Fruit fly (Drosophila melanogaster) ovary, adult (tissue): ENCODE results near the gene Mcm5.

Source experiments
- CG17801 ChIP-seq: fragments of 200-800 bp; optimal IDR thresholded peaks from 2 replicates; lab custom pipeline; 2019; ENCODE audit warnings: missing biosample characterization, mild to moderate bottlenecking, missing genetic modification characterization, moderate library complexity; ENCODE audit not compliant: partially characterized antibody

The Mcm5 gene

DNA sequence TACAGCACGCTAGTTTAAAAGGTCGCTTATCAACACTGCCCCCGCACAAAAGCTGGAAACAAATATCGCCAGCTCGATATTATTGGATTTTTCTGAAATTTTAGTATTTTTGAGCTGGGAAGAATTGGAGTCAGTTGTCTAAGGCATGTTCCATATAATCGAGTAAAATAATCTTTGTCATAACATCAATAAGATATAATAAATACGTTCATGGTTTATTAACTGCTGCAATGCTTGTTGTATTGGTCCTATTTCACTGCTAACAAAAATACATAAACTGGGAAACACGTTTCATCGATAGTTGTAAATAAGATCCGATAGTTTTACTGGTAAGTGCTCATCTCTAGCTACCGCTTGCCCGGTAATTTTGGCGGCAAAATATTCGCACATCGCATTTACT lies at the start of gene Mcm5, which contains the start of gene Art1:
Gene Mcm5 (plus strand): TSS at position 339 of the 400 bp plus-strand sequence.
Gene Art1 (minus strand): TSS at position 41 of the 400 bp plus-strand sequence.
- TF ChIP-seq CG17801: peak; percentile 54

DNA sequence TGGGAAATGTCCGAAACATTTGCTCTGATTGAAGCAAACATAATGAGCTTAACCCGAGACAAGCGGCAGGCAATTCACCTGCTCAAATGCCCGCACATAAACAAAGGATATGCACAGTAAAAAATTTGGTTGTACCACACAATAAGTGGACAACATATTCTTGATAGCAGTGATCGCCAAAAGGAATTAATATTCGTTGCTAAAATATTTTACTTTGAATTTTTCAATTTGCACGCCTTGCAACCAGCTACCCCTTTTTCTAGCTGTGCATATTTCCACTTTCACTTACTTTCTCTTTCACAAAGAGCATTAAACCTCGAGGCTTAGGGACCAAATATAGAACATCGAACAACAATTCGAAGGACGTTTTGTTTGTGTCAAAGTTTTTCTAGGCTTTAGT lies 40.7 kb upstream of the Mcm5 start:
- no peak for TF ChIP-seq CG17801

DNA sequence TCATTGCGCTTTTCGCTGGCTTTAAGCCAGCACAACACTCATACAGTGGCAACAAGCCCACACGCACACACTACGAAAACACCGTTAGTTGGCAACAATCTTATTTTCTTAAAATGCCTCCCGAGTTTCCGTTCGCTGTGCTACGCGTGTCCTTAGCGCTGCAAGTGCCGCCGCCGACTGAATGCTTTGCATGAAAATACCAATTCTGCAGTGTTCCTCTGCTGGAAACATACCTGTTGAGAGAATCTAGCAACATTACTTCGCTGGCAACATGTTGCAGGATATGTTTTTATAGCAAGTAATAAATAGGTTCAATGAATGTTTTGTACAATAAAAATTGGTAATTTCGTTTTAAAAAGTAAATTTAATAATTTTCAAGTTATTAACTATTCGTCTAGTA lies 37.3 kb upstream of the Mcm5 start, which contains the start of gene TkR86C:
Gene TkR86C (minus strand): TSS at position 168 of the 400 bp plus-strand sequence.
- TF ChIP-seq CG17801: no peak

DNA sequence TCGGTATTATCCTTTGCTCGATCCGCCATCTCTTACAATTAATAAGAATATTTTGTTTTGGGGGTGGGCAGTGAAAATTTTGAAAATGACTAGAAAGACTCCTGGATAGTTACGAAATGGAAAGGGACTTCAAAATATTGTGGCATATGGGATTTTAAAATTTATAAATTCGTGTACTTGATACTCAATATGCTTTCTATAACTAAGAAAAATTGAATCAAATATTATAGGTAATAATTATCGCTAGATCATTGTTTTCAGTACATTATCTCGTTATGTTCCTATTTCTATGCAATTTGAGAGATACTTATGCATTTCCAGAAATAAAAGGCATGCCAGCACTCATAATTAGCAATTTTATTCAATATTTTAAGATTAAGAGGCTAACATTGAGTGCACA lies 32.8 kb upstream of the Mcm5 start, which contains the start of gene CG14691:
Gene CG14691 (minus strand): TSS at position 101 of the 400 bp plus-strand sequence.
- no peak for TF ChIP-seq CG17801

DNA sequence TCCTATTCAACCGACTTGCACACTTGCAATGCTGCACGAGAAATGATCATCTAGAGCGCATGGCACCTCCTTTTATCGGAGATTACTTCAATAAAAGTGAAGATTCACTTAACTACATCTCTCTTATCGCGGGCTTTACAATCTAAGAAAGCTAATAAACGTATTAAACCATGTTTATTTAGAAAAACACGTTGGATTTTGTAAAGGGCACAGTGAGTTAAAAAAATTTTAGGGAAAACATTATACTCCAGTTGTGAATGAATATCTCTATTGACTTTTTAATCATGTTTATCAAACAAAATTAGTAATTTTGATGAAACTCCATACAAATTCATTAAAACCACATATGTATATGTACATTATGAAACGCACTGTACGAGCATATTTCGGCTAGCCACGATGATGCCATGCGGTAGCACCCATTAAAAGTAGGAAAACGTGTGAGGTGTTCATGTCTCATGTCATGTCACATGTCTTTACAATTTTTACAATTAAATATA lies 28.9 kb upstream of the Mcm5 start, which contains the start of gene CG31272:
Gene CG31272 (minus strand): TSS at position 51 of the 500 bp plus-strand sequence.
- TF ChIP-seq CG17801: no peak

DNA sequence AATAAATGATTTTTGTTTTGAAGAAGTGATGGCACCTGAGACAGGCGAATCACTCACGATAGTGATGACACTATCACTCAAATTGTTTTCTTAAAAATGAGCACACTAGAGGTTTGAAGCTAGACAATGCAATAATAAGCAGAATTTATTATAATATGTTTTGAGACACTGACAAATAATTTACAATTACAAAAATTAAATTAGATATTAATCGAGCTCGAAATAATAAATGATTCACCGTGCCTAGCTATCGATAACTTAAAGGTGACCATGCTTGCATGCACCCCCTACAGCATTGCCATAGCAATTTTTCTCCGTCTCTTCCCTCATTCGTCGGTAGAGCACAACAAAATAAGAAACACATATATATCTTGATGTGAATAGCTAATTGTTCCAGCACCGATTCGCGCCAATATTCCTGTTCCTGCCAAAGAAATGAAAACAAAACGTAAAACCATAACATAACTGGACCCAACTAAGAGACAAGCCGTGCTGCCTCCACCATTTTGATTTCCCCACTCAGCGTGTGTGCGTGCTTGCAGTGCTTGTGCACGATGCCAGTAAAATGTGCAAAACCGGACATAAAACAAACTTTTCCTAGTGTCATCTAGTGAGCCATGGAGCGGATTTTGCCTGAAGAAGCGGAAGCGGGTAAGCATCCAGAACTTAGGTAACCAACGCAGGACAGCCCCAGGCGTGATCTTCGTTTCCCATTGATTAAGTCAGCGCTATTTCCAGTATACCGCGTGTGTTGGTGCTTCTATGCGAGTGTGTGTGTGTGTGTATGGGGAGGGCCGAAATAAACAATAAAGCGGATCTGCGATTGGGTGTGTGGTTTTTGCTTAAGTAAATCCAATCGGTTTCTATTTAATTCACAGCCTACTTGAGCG lies 27.1 kb upstream of the Mcm5 start, which contains the start of the genes MED7 and Cap-H2:
Gene MED7 (minus strand): TSS at position 67 of the 890 bp plus-strand sequence.
Gene Cap-H2 (plus strand): TSS at position 345 of the 890 bp plus-strand sequence.
- peak; percentile 63 for TF ChIP-seq CG17801

DNA sequence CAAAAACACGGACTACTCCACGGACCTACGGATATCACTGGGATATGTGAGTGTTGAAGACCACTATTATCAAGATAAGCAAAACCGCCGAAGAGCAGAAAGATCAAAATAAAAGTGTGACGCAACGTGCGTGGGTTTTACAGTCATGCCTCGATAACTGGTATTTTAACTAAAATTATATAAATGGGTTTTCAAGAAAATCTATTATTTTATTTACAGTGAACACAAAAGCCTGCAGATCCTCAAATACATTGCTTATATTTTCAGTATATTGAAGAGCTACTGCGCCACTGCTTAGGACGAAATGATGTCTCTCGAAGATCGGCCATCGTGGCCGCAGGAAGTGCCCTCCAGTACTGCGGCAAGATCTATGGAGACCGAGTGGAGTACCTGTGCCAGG lies 26.3 kb upstream of the Mcm5 start:
- TF ChIP-seq CG17801: peak; percentile 4

DNA sequence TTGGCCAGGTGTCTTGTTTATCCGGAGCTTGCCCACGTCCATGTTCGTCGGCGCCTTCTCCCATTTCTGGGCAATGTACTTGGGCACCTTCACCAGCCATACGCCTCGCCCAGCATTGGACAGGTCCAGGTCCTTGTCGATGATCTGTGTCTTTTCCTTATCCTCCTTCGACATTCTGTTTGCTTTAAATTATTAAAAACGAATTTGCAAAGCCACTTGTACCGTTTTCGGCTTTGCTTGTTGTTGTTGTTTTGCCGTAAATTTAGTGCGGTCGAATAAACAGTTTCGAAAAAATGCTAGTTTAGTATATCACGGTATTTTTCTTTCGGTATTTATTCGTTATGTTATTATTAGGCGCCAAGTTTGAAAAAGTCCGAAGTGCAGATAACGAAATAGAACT lies 20.8 kb upstream of the Mcm5 start, which contains the start of gene TfIIFbeta:
Gene TfIIFbeta (minus strand): TSS at position 279 of the 400 bp plus-strand sequence.
- TF ChIP-seq CG17801: no peak

DNA sequence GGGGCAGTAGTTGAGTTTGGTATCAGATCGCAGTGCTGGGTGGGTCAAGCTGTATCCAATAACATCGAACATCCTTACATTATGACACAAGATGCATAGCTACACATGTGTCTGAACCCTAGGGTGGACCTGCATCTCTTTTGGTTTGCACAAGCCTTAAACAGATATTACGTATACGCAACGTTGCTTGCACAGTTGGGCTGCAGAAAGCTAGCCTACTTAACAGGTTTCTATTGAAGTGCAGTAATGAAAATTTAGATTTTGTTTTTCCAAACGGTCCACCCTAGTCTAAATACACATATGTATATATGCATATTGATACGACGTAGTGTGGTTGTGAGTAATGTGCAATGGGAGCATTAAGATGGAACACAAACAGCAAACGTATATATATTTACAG lies 13.1 kb upstream of the Mcm5 start:
- no peak for TF ChIP-seq CG17801

DNA sequence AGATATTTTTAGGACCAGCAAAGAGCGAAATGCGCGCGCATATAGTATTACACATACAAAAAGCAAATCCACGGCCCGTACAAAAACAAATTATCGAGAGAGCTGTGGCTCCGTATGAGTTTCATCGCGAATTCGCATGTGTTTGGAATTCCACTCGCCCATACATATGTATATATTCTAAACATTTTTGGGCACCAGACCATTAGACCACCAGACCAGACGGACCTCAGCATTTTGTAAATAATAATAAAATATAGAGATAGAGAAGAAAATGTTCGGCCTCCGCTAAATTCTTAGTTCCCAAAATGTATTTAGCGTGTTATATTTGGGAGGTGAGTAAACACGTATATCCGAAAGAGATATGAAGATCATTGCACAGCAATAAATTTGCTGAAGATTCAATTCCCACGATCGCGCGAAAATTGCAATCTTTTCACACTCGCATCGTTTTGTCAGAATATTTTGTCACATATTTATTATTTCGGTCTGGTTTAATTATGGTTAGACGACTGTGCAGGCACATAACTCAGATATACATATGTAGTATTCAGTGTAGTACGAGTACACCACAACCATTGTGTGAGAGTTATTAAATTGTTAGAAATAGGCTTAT lies 12.2 kb upstream of the Mcm5 start:
- TF ChIP-seq CG17801: no peak

DNA sequence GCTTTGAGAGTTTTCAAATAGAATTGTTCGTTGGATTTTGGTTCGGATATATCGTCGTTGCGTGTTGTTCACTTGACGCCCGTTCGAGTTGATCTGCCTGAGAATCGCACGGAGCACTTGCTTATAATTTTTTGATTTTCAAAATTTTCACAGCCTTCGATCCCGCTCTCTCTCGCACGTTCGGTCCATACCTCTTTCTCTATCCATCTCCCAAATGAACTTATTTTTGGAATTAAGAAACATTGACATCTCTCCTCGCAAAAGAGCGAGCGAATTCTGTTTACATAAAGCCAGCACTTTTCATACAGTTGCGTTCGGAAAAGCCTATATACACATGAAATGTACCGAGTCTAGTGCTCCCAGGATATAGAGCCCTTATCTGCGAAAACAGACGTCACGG lies 11.1 kb upstream of the Mcm5 start, which contains the start of the genes CG45076, CG45078 and fau:
Gene CG45076 (minus strand): TSS at position 101 of the 400 bp plus-strand sequence.
Gene CG45078 (minus strand): TSS at position 101 of the 400 bp plus-strand sequence.
Gene fau (minus strand): TSS at position 101 of the 400 bp plus-strand sequence.
- TF ChIP-seq CG17801: no peak

DNA sequence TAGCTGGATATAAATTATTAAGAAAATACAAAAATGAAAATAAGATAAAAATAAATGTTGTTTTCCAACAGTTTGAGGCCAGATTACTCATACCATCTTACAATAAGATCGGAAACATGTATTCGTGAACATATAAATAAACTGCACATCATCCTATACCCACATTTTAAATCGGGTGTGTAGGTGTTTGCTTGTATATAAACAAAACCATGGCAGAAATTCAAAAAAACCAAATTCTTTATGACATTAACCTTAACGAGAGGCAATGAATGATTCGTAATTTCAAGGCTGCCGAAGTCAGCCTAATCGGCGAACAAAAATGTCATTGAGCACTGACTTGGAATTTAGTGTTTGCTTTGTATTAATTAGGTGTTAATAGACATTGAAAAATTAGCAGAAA lies 10.2 kb upstream of the Mcm5 start:
- TF ChIP-seq CG17801: no peak

DNA sequence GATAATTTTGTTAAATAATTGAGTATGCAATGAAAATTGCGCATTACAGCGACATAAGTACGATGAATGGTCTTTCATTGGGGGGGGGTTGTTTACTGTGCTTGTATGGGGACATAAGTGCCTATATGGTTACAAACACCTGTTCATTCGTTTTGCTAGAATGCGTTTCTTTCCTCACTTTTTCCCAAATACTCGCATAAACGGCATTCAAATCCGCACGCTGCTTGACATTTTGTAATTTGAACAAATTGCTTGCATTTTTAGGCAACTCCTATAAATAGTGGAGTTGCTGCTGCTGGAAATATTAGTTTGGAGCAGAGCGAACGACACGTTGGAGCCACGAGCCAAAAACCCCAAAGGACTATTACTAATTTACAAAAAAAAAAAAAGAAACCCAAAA lies 9.1 kb upstream of the Mcm5 start, which contains the start of gene Desi:
Gene Desi (plus strand): TSS at position 301 of the 400 bp plus-strand sequence.
- no peak for TF ChIP-seq CG17801

DNA sequence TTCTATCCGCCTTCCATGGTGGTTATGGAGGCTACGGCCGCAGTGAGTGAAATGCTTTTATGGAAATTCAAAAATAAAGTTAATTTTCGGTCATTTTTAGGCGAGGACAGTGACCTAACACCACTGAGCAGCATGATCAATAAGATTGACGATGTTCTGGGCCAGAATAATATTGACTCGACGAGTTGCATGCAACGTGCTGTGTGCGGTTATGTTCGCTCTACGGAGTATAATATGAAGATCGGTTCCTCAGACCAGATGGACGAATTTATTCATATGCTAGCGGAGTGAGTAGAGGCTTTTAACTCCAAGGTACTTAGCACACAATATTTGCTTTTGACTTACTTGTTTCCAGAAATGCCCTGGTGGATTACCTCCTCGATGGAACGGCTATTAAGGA lies 8.2 kb upstream of the Mcm5 start:
- no peak for TF ChIP-seq CG17801

DNA sequence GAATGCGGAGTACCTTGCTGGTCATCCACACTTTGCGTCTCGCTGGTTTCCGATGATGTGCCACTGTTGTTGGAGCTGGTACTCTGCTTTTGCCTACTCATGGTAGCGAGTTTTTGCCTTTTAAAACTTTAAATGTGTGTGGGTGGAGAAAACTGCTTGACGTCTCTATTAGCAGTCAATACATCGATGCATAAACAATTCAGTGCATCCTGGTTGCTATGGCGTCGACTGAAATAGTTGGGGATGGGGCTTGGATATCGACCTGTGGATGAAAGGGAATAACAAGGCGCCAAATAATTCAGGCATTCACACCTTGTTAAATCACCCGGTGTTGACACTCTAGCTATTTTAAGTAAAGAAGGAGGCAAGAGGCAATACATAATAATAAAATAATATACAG lies 6.2 kb upstream of the Mcm5 start, which contains the start of gene CG42633:
Gene CG42633 (minus strand): TSS at position 101 of the 400 bp plus-strand sequence.
- no peak for TF ChIP-seq CG17801

DNA sequence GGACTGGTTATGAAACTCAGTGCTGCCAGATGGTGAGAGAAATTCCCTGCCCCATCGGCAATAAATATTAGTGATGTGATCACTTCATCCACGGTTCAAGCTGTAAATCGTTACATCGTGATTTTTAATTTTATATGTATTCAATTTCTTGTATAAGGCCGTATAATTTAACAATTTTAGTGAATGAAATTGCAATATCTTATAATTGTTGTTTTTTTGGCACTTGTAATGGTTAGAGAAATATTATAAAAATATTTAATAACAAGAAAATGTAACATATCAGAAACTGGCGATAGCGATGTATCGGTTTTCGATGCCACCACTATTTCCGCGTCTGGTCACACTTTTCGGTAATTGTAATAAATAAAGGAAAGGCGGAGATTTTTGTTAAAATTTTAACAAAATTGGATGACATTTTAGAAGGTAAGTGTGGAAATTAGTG lies 4.2 kb upstream of the Mcm5 start, which contains the start of the genes mRpL37 and Rbp1:
Gene mRpL37 (minus strand): TSS at position 35 of the 442 bp plus-strand sequence.
Gene Rbp1 (plus strand): TSS at position 326 of the 442 bp plus-strand sequence.
- peak; percentile 73 for TF ChIP-seq CG17801
